Worm (Caenorhabditis elegans) whole organism, late embryonic: Measurements from ENCODE around the gene unc-10.

Experiments
- K02D7.2 ChIP-seq: sonication (generic microtip); optimal IDR thresholded peaks from 2 replicates; lab custom pipeline; 2017; ENCODE audit warnings: mild to moderate bottlenecking, missing genetic modification characterization, missing compliant biosample characterization
- K09A11.1 ChIP-seq: sonication (generic microtip); optimal IDR thresholded peaks from 2 replicates; lab custom pipeline; 2017; ENCODE audit warnings: antibody characterized with exemption, mild to moderate bottlenecking, missing genetic modification characterization, missing compliant biosample characterization; ENCODE audit not compliant: insufficient read depth
- ahr-1 ChIP-seq: sonication (generic microtip); optimal IDR thresholded peaks from 2 replicates; lab custom pipeline; 2016; ENCODE audit warnings: missing genetic modification characterization, missing compliant biosample characterization
- ceh-14 ChIP-seq: sonication (generic microtip); optimal IDR thresholded peaks from 2 replicates; lab custom pipeline; 2016; ENCODE audit warnings: missing genotype, missing genetic modification characterization, missing compliant biosample characterization
- ceh-18 ChIP-seq: sonication (generic microtip); optimal IDR thresholded peaks from 2 replicates; lab custom pipeline; 2016; ENCODE audit warnings: missing genetic modification characterization, missing compliant biosample characterization
- ceh-19 ChIP-seq: fragments of 200-800 bp; sonication (Bioruptor generic); optimal IDR thresholded peaks from 2 replicates; lab custom pipeline; 2018; ENCODE audit warnings: mild to moderate bottlenecking, missing genetic modification characterization, missing compliant biosample characterization
- ceh-24 ChIP-seq: sonication (generic microtip); optimal IDR thresholded peaks from 2 replicates; lab custom pipeline; 2016; ENCODE audit warnings: mild to moderate bottlenecking, missing genetic modification characterization, missing compliant biosample characterization
- ceh-31 ChIP-seq: sonication (generic microtip); optimal IDR thresholded peaks from 2 replicates; lab custom pipeline; 2016; ENCODE audit warnings: missing genetic modification characterization, missing compliant biosample characterization
- ceh-45 ChIP-seq: fragments of 200-800 bp; sonication (Bioruptor generic); IDR thresholded peaks from 2 replicates; pipeline ENCODE4 v1.3.6; 2022; ENCODE audit warnings: missing genetic modification reagents, missing genetic modification characterization, missing compliant biosample characterization
- ceh-48 ChIP-seq: sonication (generic microtip); optimal IDR thresholded peaks from 2 replicates; lab custom pipeline; 2016; ENCODE audit warnings: missing genetic modification characterization, inconsistent platforms, missing compliant biosample characterization
- dmd-4 ChIP-seq: sonication (generic microtip); optimal IDR thresholded peaks from 2 replicates; lab custom pipeline; 2016; ENCODE audit warnings: borderline replicate concordance, missing genetic modification characterization, missing compliant biosample characterization
- dve-1 ChIP-seq: sonication (generic microtip); optimal IDR thresholded peaks from 2 replicates; lab custom pipeline; 2017; ENCODE audit warnings: antibody characterized with exemption, mild to moderate bottlenecking, missing genetic modification characterization, missing compliant biosample characterization
- elt-2 ChIP-seq: sonication (generic microtip); optimal IDR thresholded peaks from 2 replicates; lab custom pipeline; 2016; ENCODE audit warnings: missing genetic modification reagents, missing genetic modification characterization, missing compliant biosample characterization
- elt-4 ChIP-seq: sonication (generic microtip); optimal IDR thresholded peaks from 2 replicates; lab custom pipeline; 2016; ENCODE audit warnings: missing genetic modification characterization, missing compliant biosample characterization
- ets-4 ChIP-seq: sonication (generic microtip); optimal IDR thresholded peaks from 2 replicates; lab custom pipeline; 2016; ENCODE audit warnings: missing genetic modification characterization, missing compliant biosample characterization
- eyg-1 ChIP-seq: sonication (generic microtip); optimal IDR thresholded peaks from 2 replicates; lab custom pipeline; 2016; ENCODE audit warnings: missing genotype, missing genetic modification characterization, missing compliant biosample characterization
- fkh-10 ChIP-seq: fragments of 150-350 bp; optimal IDR thresholded peaks from 2 replicates; lab custom pipeline; 2014; ENCODE audit warnings: missing biosample characterization, missing genetic modification reagents, missing genetic modification characterization
- hlh-6 ChIP-seq: sonication (generic microtip); optimal IDR thresholded peaks from 2 replicates; lab custom pipeline; 2016; ENCODE audit warnings: missing genotype, missing genetic modification characterization, missing compliant biosample characterization
- lin-11 ChIP-seq: fragments of 200-800 bp; sonication (Bioruptor generic); optimal IDR thresholded peaks from 2 replicates; lab custom pipeline; 2018; ENCODE audit warnings: mild to moderate bottlenecking, missing genetic modification characterization, missing compliant biosample characterization
- madf-2 ChIP-seq: sonication (generic microtip); optimal IDR thresholded peaks from 2 replicates; lab custom pipeline; 2017; ENCODE audit warnings: missing genetic modification characterization, missing compliant biosample characterization
- nfya-1 ChIP-seq: sonication (generic microtip); optimal IDR thresholded peaks from 2 replicates; lab custom pipeline; 2017; ENCODE audit warnings: missing genetic modification characterization, mild to moderate bottlenecking, missing compliant biosample characterization, antibody characterized with exemption, moderate library complexity
- nhr-11 ChIP-seq: fragments of 150-350 bp; optimal IDR thresholded peaks from 2 replicates; lab custom pipeline; 2014; ENCODE audit warnings: missing biosample characterization, missing genetic modification characterization
- pag-3 ChIP-seq: sonication (generic microtip); optimal IDR thresholded peaks from 2 replicates; lab custom pipeline; 2016; ENCODE audit warnings: missing compliant biosample characterization, missing genetic modification characterization, borderline replicate concordance
- pqm-1 ChIP-seq: sonication (generic microtip); optimal IDR thresholded peaks from 2 replicates; lab custom pipeline; 2016; ENCODE audit warnings: missing genetic modification characterization, missing compliant biosample characterization
- pros-1 ChIP-seq: fragments of 150-350 bp; optimal IDR thresholded peaks from 2 replicates; lab custom pipeline; 2014; ENCODE audit warnings: missing biosample characterization, missing genetic modification reagents, missing genetic modification characterization
- ref-2 ChIP-seq: sonication (generic microtip); optimal IDR thresholded peaks from 2 replicates; lab custom pipeline; 2016; ENCODE audit warnings: missing genetic modification characterization, missing compliant biosample characterization
- sdc-2 ChIP-seq: sonication (generic microtip); optimal IDR thresholded peaks from 2 replicates; lab custom pipeline; 2016; ENCODE audit warnings: missing genotype, missing genetic modification characterization, missing compliant biosample characterization
- sox-2 ChIP-seq: fragments of 200-800 bp; sonication (Bioruptor generic); IDR thresholded peaks from 2 replicates; pipeline ENCODE4 v1.3.6; 2022; ENCODE audit warnings: missing genetic modification reagents, missing genetic modification characterization, missing compliant biosample characterization
- syd-9 ChIP-seq: sonication (generic microtip); optimal IDR thresholded peaks from 2 replicates; lab custom pipeline; 2016; ENCODE audit warnings: mild to moderate bottlenecking, missing genetic modification characterization, moderate library complexity, missing compliant biosample characterization
- tbx-2 ChIP-seq: sonication (generic microtip); optimal IDR thresholded peaks from 2 replicates; lab custom pipeline; 2016; ENCODE audit warnings: missing genetic modification characterization, missing compliant biosample characterization
- unc-42 ChIP-seq: sonication (generic microtip); optimal IDR thresholded peaks from 2 replicates; lab custom pipeline; 2016; ENCODE audit warnings: missing genotype, missing genetic modification characterization, missing compliant biosample characterization
- unc-55 ChIP-seq: sonication (generic microtip); optimal IDR thresholded peaks from 2 replicates; lab custom pipeline; 2017; ENCODE audit warnings: missing biosample characterization, missing genetic modification reagents, missing genetic modification characterization
- zip-5 ChIP-seq: sonication (generic microtip); optimal IDR thresholded peaks from 2 replicates; lab custom pipeline; 2016; ENCODE audit warnings: missing genetic modification characterization, missing compliant biosample characterization
- ztf-16 ChIP-seq: sonication (generic microtip); optimal IDR thresholded peaks from 2 replicates; lab custom pipeline; 2017; ENCODE audit warnings: missing genetic modification characterization, missing compliant biosample characterization

The unc-10 gene

ce11 chrX:7290859-7291628 is 10.9 kb upstream of the unc-10 start:
- no peak for TF ChIP-seq unc-42 (tag; lab: Kevin White, UChicago)
- TF ChIP-seq ceh-45 (GFP tag; lab: Robert Waterston, UW): no peak
- TF ChIP-seq fkh-10: no peak
- no peak for TF ChIP-seq unc-55
- TF ChIP-seq ztf-16 (tag; lab: Kevin White, UChicago): no peak
- TF ChIP-seq lin-11 (tag; lab: Kevin White, UChicago): no peak
- no peak for TF ChIP-seq K09A11.1 (tag; lab: Kevin White, UChicago)
- no peak for TF ChIP-seq pag-3 (tag; lab: Kevin White, UChicago)
- TF ChIP-seq K02D7.2 (tag; lab: Kevin White, UChicago): no peak
- no peak for TF ChIP-seq ets-4
- no peak for TF ChIP-seq madf-2
- TF ChIP-seq pros-1 (tag; lab: Kevin White, UChicago): no peak
- TF ChIP-seq eyg-1 (tag; lab: Kevin White, UChicago): no peak
- TF ChIP-seq, all 69 proteins: peak for 0

ce11 chrX:7289565-7289964 is 9.4 kb upstream of the unc-10 start:
- no peak for TF ChIP-seq zip-5 (tag; lab: Kevin White, UChicago)
- no peak for TF ChIP-seq sox-2 (GFP tag; lab: Robert Waterston, UW)
- TF ChIP-seq ceh-48 (tag; lab: Kevin White, UChicago): peak; percentile 25
- TF ChIP-seq ceh-19 (GFP tag; lab: Kevin White, UChicago): no peak
- TF ChIP-seq pqm-1 (tag; lab: Kevin White, UChicago): no peak
- TF ChIP-seq ahr-1 (tag; lab: Kevin White, UChicago): no peak
- TF ChIP-seq nhr-11 (tag; lab: Kevin White, UChicago): no peak
- TF ChIP-seq ceh-14: no peak
- peak; percentile 91 for TF ChIP-seq sdc-2 (tag; lab: Kevin White, UChicago)
- peak; percentile 17 for TF ChIP-seq elt-2 (tag; lab: Kevin White, UChicago)

ce11 chrX:7284724-7285184 is 4.6 kb upstream of the unc-10 start:
- no peak for TF ChIP-seq ceh-14
- peak; percentile 29 for TF ChIP-seq nfya-1 (tag; lab: Kevin White, UChicago)
- peak; percentile 21 for TF ChIP-seq ceh-18 (tag; lab: Kevin White, UChicago)
- TF ChIP-seq ceh-48 (tag; lab: Kevin White, UChicago): peak; percentile 35
- TF ChIP-seq dve-1 (tag; lab: Kevin White, UChicago): no peak
- TF ChIP-seq dmd-4 (tag; lab: Kevin White, UChicago): no peak
- peak; percentile 16 for TF ChIP-seq unc-55
- TF ChIP-seq syd-9 (tag; lab: Kevin White, UChicago): no peak
- no peak for TF ChIP-seq sdc-2 (tag; lab: Kevin White, UChicago)
- TF ChIP-seq unc-42 (tag; lab: Kevin White, UChicago): peak; percentile 70
- peak; percentile 77 for TF ChIP-seq ceh-31 (tag; lab: Kevin White, UChicago)
- peak; percentile 53 for TF ChIP-seq tbx-2 (tag; lab: Kevin White, UChicago)

ce11 chrX:7283136-7283535 is 3.0 kb upstream of the unc-10 start:
- no peak for TF ChIP-seq eyg-1 (tag; lab: Kevin White, UChicago)
- no peak for TF ChIP-seq unc-42 (tag; lab: Kevin White, UChicago)
- TF ChIP-seq ceh-24 (tag; lab: Kevin White, UChicago): no peak
- TF ChIP-seq ceh-14: no peak
- no peak for TF ChIP-seq hlh-6 (tag; lab: Kevin White, UChicago)
- TF ChIP-seq ref-2 (tag; lab: Kevin White, UChicago): no peak
- TF ChIP-seq elt-4 (tag; lab: Kevin White, UChicago): no peak
- no peak for TF ChIP-seq sdc-2 (tag; lab: Kevin White, UChicago)
- TF ChIP-seq, all 69 proteins: peak for 0
